Worm (Caenorhabditis elegans) whole organism, mixed stage, embryonic: ENCODE data around the gene str-30.

Experiments
- blmp-1 ChIP-seq: fragments of 150-350 bp; optimal IDR thresholded peaks from 2 replicates; lab custom pipeline; 2014; ENCODE audit warnings: missing biosample characterization, missing genetic modification characterization
- ceh-83 ChIP-seq: fragments of 200-800 bp; sonication (Bioruptor generic); optimal IDR thresholded peaks from 2 replicates; lab custom pipeline; 2018; ENCODE audit warnings: mild to moderate bottlenecking, missing genetic modification characterization, missing compliant biosample characterization
- ces-1 ChIP-seq: fragments of 150-350 bp; optimal IDR thresholded peaks from 2 replicates; lab custom pipeline; 2014; ENCODE audit warnings: missing biosample characterization, missing genetic modification reagents, missing genetic modification characterization
- drap-1 ChIP-seq: fragments of 200-800 bp; sonication (Bioruptor generic); optimal IDR thresholded peaks from 3 replicates; lab custom pipeline; 2018; ENCODE audit warnings: mild to moderate bottlenecking, missing genetic modification characterization, missing compliant biosample characterization
- lin-13 ChIP-seq: fragments of 150-350 bp; optimal IDR thresholded peaks from 2 replicates; lab custom pipeline; 2014; ENCODE audit warnings: missing biosample characterization, missing genetic modification characterization
- lsy-2 ChIP-seq: fragments of 150-350 bp; optimal IDR thresholded peaks from 2 replicates; lab custom pipeline; 2014; ENCODE audit warnings: missing biosample characterization, missing genetic modification characterization
- nhr-12 ChIP-seq: fragments of 150-350 bp; optimal IDR thresholded peaks from 2 replicates; lab custom pipeline; 2014; ENCODE audit warnings: missing biosample characterization, missing genetic modification characterization
- nhr-237 ChIP-seq: fragments of 150-350 bp; optimal IDR thresholded peaks from 2 replicates; lab custom pipeline; 2014; ENCODE audit warnings: missing biosample characterization, missing genetic modification characterization
- nhr-76 ChIP-seq: sonication (generic microtip); optimal IDR thresholded peaks from 2 replicates; lab custom pipeline; 2017; ENCODE audit warnings: missing biosample characterization, missing genetic modification characterization
- pha-4 ChIP-seq: fragments of 150-350 bp; optimal IDR thresholded peaks from 2 replicates; lab custom pipeline; 2018; ENCODE audit warnings: missing biosample characterization, missing genetic modification reagents, missing genetic modification characterization
- snpc-4 ChIP-seq: fragments of 150-350 bp; optimal IDR thresholded peaks from 2 replicates; lab custom pipeline; 2014; ENCODE audit warnings: missing biosample characterization, missing genetic modification characterization
- ztf-11 ChIP-seq: fragments of 150-350 bp; optimal IDR thresholded peaks from 2 replicates; lab custom pipeline; 2014; ENCODE audit warnings: missing biosample characterization, missing genetic modification characterization

- TF ChIP-seq ceh-83 (GFP tag; lab: Kevin White, UChicago) (no peak), pha-4 (tag; lab: Kevin White, UChicago) (no peak), snpc-4 (tag; lab: Kevin White, UChicago) (no peak), ces-1 (GFP tag; lab: Kevin White, UChicago) (no peak), lin-13 (tag; lab: Kevin White, UChicago) (no peak), nhr-12 (tag; lab: Kevin White, UChicago) (no peak), ztf-11 (no peak), lsy-2 (no peak), blmp-1 (no peak), drap-1 (GFP tag; lab: Kevin White, UChicago) (no peak), nhr-76 (tag; lab: Kevin White, UChicago) (no peak), nhr-237 (tag; lab: Kevin White, UChicago) (no peak)
Measured at ce11 chrV:3704688-3705087, 20.2 kb upstream of the str-30 start, which contains the start of gene lin-40.
